Worm (Caenorhabditis elegans): ENCODE results near the gene T24B8.3.
A peak's percentile ranks its signal among the peaks of the same experiment; 100 is the strongest.

The T24B8.3 gene

ce11 chrII:9076098-9076879 is 15.4 kb upstream of the T24B8.3 start:
- peak; percentile 73 for TF ChIP-seq mxl-3 (GFP tag; optimal IDR thresholded peaks at IDR 0.05)
- peak; percentile 13 for TF ChIP-seq nhr-28 (tag; optimal IDR thresholded peaks at IDR 0.05)
- no peak for TF ChIP-seq Y48G9A.11 (GFP tag; IDR thresholded peaks at IDR 0.05)
- TF ChIP-seq dmd-6 (GFP tag; IDR thresholded peaks at IDR 0.05), result peak; percentile 35
- TF ChIP-seq aha-1 (tag), result peak; percentile 92
- peak; percentile 57 for TF ChIP-seq pqm-1 (tag; optimal IDR thresholded peaks at IDR 0.05)
- TF ChIP-seq ceh-28 (tag; optimal IDR thresholded peaks at IDR 0.05), result no peak
- TF ChIP-seq hlh-30 (tag; optimal IDR thresholded peaks at IDR 0.05; ENCODE audit: insufficient read depth), result peak; percentile 53
- peak in 1 of 2 experiments; percentile 9 for TF ChIP-seq mdl-1 (tag; optimal IDR thresholded peaks at IDR 0.05)

ce11 chrII:9074492-9074891 is 13.6 kb upstream of the T24B8.3 start:
- TF ChIP-seq unc-62 (GFP tag; optimal IDR thresholded peaks at IDR 0.05 in 1 of 2) (peak in 1 of 2 experiments; percentile 97), unc-62 (tag; optimal IDR thresholded peaks at IDR 0.05) (no peak), Y5F2A.4 (GFP tag; optimal IDR thresholded peaks at IDR 0.05) (no peak)

- TF ChIP-seq unc-62 (GFP tag; optimal IDR thresholded peaks at IDR 0.05 in 1 of 2) (peak in 1 of 2 experiments; percentile 52), unc-62 (tag; optimal IDR thresholded peaks at IDR 0.05) (no peak), unc-130 (GFP tag; optimal IDR thresholded peaks at IDR 0.05) (no peak)
Observed at ce11 chrII:9072769-9073168, 11.8 kb upstream of the T24B8.3 start.

ce11 chrII:9070740-9071139 is 9.8 kb upstream of the T24B8.3 start, which contains the start of gene T24B8.4:
Gene T24B8.4 (minus strand): TSS chrII:9070840.
- TF ChIP-seq attf-4 (tag; optimal IDR thresholded peaks at IDR 0.05), result no peak
- no peak for TF ChIP-seq nhr-76 (tag; optimal IDR thresholded peaks at IDR 0.05)

- TF ChIP-seq nhr-6 (tag; optimal IDR thresholded peaks at IDR 0.05), result no peak
- no peak for TF ChIP-seq D1046.2 (GFP tag; IDR thresholded peaks at IDR 0.05)
- no peak for TF ChIP-seq lin-38 (GFP tag; IDR thresholded peaks at IDR 0.05)
- TF ChIP-seq spr-1 (tag; optimal IDR thresholded peaks at IDR 0.05), result no peak
- peak in 1 of 2 experiments; percentile 6 for TF ChIP-seq unc-62 (GFP tag; optimal IDR thresholded peaks at IDR 0.05 in 1 of 2)
- no peak for TF ChIP-seq unc-62 (tag; optimal IDR thresholded peaks at IDR 0.05)
- no peak for TF ChIP-seq F26F4.8 (GFP tag; conservative IDR thresholded peaks at IDR 0.05)
- no peak for TF ChIP-seq saeg-2 (GFP tag; IDR thresholded peaks at IDR 0.05)
- no peak for TF ChIP-seq nhr-237 (tag; optimal IDR thresholded peaks at IDR 0.05)
- TF ChIP-seq vab-7 (GFP tag; IDR thresholded peaks at IDR 0.05), result no peak
- TF ChIP-seq dmd-6 (GFP tag; IDR thresholded peaks at IDR 0.05), result no peak
- no peak for TF ChIP-seq mes-2 (tag; optimal IDR thresholded peaks at IDR 0.05; ENCODE audit: poor library complexity, severe bottlenecking)
- no peak for TF ChIP-seq mdt-29 (GFP tag; IDR thresholded peaks at IDR 0.05)
- TF ChIP-seq lir-3 (tag; optimal IDR thresholded peaks at IDR 0.05), result no peak
- TF ChIP-seq Y105C5A.15 (GFP tag; IDR thresholded peaks at IDR 0.05), result no peak
- TF ChIP-seq R02D3.7 (tag; optimal IDR thresholded peaks at IDR 0.05), result no peak
- peak; percentile 72 for TF ChIP-seq set-16 (GFP tag; IDR thresholded peaks at IDR 0.05)
- TF ChIP-seq dmd-9 (GFP tag; IDR thresholded peaks at IDR 0.05), result 0 out of 2 replicates have a peak, but pooled peaks have one; percentile 5
- TF ChIP-seq daf-12 (tag; optimal IDR thresholded peaks at IDR 0.05), result no peak
Observed at ce11 chrII:9069836-9070235, 8.9 kb upstream of the T24B8.3 start.

ce11 chrII:9064437-9064836 is 3.5 kb upstream of the T24B8.3 start:
- TF ChIP-seq nhr-48 (tag; optimal IDR thresholded peaks at IDR 0.05), result no peak
- TF ChIP-seq unc-62 (GFP tag; optimal IDR thresholded peaks at IDR 0.05 in 1 of 2), result peak in 1 of 2 experiments; percentile 80
- no peak for TF ChIP-seq unc-62 (tag; optimal IDR thresholded peaks at IDR 0.05)
